Fruit fly (Drosophila melanogaster) whole organism, wandering third instar larva: ENCODE results near the gene ttm50.

Experiments used
- Abd-B ChIP-seq: fragments of >200 bp; optimal IDR thresholded peaks from 2 replicates; lab custom pipeline; 2017; ENCODE audit warnings: missing biosample characterization, missing genetic modification characterization
- Hr83 ChIP-seq: fragments of 200-300 bp; sonication (Bioruptor generic); optimal IDR thresholded peaks from 2 replicates; lab custom pipeline; 2016; ENCODE audit warnings: missing biosample characterization, mild to moderate bottlenecking, missing genetic modification characterization, moderate library complexity; ENCODE audit not compliant: poor library complexity, severe bottlenecking
- Mio ChIP-seq: sonication (Bioruptor generic); optimal IDR thresholded peaks from 2 replicates; lab custom pipeline; 2016; ENCODE audit warnings: missing biosample characterization, missing genetic modification characterization
- br ChIP-seq: fragments of 200-800 bp; sonication (Bioruptor generic); optimal IDR thresholded peaks from 2 replicates; lab custom pipeline; 2016; ENCODE audit warnings: missing biosample characterization, missing genetic modification characterization
- pan ChIP-seq: fragments of >200 bp; optimal IDR thresholded peaks from 2 replicates; lab custom pipeline; 2017
- psq ChIP-seq: fragments of 200-800 bp; sonication (Bioruptor generic); optimal IDR thresholded peaks from 3 replicates; lab custom pipeline; 2017; ENCODE audit warnings: missing biosample characterization, mild to moderate bottlenecking, missing genetic modification characterization, moderate library complexity

DNA sequence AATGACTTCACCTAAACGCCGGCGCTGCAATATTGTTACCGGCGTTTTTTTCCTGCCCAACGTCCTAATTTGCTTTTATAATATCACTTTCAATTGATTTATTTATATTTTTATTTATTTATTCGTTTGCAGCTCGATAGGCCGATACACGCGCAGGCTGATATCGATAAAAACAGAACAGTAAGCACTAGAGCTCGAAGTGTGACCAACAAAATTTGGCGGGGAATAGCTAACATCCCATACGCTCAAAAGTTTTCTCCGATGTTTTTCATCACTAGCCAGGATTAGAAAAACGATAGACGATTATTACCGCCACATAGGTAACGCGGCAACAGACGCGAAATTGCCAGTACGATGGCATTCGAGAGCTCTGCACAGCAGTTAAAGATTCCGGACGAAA lies 18.2 kb downstream of the ttm50 start, which contains the start of the genes CG2685 and CG2694:
- no peak for TF ChIP-seq Abd-B (GFP tag; lab: Kevin White, UChicago)
- TF ChIP-seq pan = no peak
- TF ChIP-seq psq (GFP tag; lab: Kevin White, UChicago) = no peak
- TF ChIP-seq Mio = no peak
- no peak for TF ChIP-seq Hr83 (GFP tag; lab: Kevin White, UChicago)
- no peak for TF ChIP-seq br
